Fruit fly (Drosophila melanogaster): ENCODE data around the gene CG31743.

DNA sequence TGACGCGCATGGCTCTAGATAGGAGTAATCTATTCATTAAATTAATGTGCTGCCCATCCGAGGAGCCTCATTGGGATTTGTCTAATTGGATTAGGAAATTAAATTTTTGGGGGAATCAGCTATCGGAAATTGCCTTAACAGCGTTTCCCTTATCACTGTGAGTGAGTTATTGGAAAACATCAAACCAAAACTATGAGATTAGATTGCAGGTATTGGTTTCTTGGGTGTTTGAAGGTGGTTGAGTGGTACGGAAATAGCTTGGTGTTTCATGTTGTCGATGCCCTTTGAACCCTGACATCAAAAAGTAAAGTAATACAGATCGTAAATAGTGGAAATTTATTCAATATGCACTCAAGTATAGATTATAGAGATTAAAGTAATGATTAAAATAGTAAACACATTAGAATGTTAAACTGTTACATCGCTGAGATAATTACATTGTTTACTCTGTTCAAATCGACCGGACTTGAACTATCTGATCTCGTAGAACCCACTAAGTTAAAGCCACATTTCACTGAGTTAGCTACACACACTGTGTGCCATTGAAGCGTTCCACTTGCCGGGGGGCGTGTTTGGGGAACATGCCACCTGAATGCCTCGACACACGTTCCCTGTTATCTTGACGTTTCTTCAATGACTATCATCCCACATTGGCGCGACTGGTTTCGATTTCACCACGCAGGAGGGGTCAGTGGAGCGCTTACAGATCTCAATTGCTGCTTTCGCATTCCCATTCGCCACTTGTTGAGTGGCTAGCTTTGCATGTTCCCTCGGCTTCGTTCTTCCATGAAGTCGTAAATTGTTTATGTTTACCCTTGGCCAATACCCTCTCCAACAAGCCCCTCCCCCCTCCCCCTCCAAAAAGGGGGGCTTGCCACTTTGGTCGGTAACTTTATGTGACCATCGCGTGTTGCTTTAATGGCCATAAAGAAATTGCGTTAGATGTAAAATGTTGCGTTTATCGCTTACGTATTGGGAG lies 3.8 kb downstream of the CG31743 start:
- TF ChIP-seq Dll (optimal IDR thresholded peaks at IDR 0.05) (no peak), psq (optimal IDR thresholded peaks at IDR 0.05) (no peak), CG8478 (optimal IDR thresholded peaks at IDR 0.05) (no peak)

Measured in whole organism.